Worm (Caenorhabditis elegans) whole organism, late embryonic: Measurements from ENCODE around the gene ostb-1.
A peak's percentile ranks its signal among the peaks of the same experiment; 100 is the strongest.

Experiments used
- C08G9.2 ChIP-seq: sonication (generic microtip); optimal IDR thresholded peaks from 2 replicates; lab custom pipeline; 2016; ENCODE audit warnings: mild to moderate bottlenecking, missing genetic modification characterization, moderate library complexity, missing compliant biosample characterization
- C38D4.7 ChIP-seq: fragments of 200-800 bp; sonication (Bioruptor generic); optimal IDR thresholded peaks from 2 replicates; lab custom pipeline; 2018; ENCODE audit warnings: mild to moderate bottlenecking, missing genetic modification characterization, moderate library complexity, missing compliant biosample characterization
- T23F11.4 ChIP-seq: fragments of 200-800 bp; sonication (Bioruptor generic); optimal IDR thresholded peaks from 2 replicates; lab custom pipeline; 2018; ENCODE audit warnings: mild to moderate bottlenecking, missing genetic modification characterization, missing compliant biosample characterization
- Y22D7AL.16 ChIP-seq: sonication (generic microtip); optimal IDR thresholded peaks from 2 replicates; lab custom pipeline; 2016; ENCODE audit warnings: missing genetic modification characterization, missing compliant biosample characterization
- ahr-1 ChIP-seq: sonication (generic microtip); optimal IDR thresholded peaks from 2 replicates; lab custom pipeline; 2016; ENCODE audit warnings: missing genetic modification characterization, missing compliant biosample characterization
- ama-1 ChIP-seq: fragments of 150-350 bp; optimal IDR thresholded peaks from 2 replicates; lab custom pipeline; 2014
- ceh-18 ChIP-seq: sonication (generic microtip); optimal IDR thresholded peaks from 2 replicates; lab custom pipeline; 2016; ENCODE audit warnings: missing genetic modification characterization, missing compliant biosample characterization
- ceh-2 ChIP-seq: sonication (generic microtip); optimal IDR thresholded peaks from 2 replicates; lab custom pipeline; 2016; ENCODE audit warnings: missing genotype, missing genetic modification characterization, missing compliant biosample characterization
- ceh-24 ChIP-seq: sonication (generic microtip); optimal IDR thresholded peaks from 2 replicates; lab custom pipeline; 2016; ENCODE audit warnings: mild to moderate bottlenecking, missing genetic modification characterization, missing compliant biosample characterization
- ceh-31 ChIP-seq: sonication (generic microtip); optimal IDR thresholded peaks from 2 replicates; lab custom pipeline; 2016; ENCODE audit warnings: missing genetic modification characterization, missing compliant biosample characterization
- ceh-48 ChIP-seq: sonication (generic microtip); optimal IDR thresholded peaks from 2 replicates; lab custom pipeline; 2016; ENCODE audit warnings: missing genetic modification characterization, inconsistent platforms, missing compliant biosample characterization
- ceh-6 ChIP-seq: fragments of 200-800 bp; sonication (Bioruptor generic); optimal IDR thresholded peaks from 2 replicates; lab custom pipeline; 2018; ENCODE audit warnings: mild to moderate bottlenecking, missing genetic modification characterization, missing compliant biosample characterization
- che-1 ChIP-seq: sonication (generic microtip); optimal IDR thresholded peaks from 2 replicates; lab custom pipeline; 2016; ENCODE audit warnings: mild to moderate bottlenecking, missing genetic modification characterization, missing compliant biosample characterization
- dmd-4 ChIP-seq: sonication (generic microtip); optimal IDR thresholded peaks from 2 replicates; lab custom pipeline; 2016; ENCODE audit warnings: borderline replicate concordance, missing genetic modification characterization, missing compliant biosample characterization
- elt-2 ChIP-seq: sonication (generic microtip); optimal IDR thresholded peaks from 2 replicates; lab custom pipeline; 2016; ENCODE audit warnings: missing genetic modification reagents, missing genetic modification characterization, missing compliant biosample characterization
- ets-4 ChIP-seq: sonication (generic microtip); optimal IDR thresholded peaks from 2 replicates; lab custom pipeline; 2016; ENCODE audit warnings: missing genetic modification characterization, missing compliant biosample characterization
- fax-1 ChIP-seq: sonication (generic microtip); optimal IDR thresholded peaks from 2 replicates; lab custom pipeline; 2016; ENCODE audit warnings: missing genotype, missing genetic modification characterization, missing compliant biosample characterization
- gmeb-2 ChIP-seq: sonication (generic microtip); optimal IDR thresholded peaks from 2 replicates; lab custom pipeline; 2016; ENCODE audit warnings: missing genetic modification characterization, inconsistent platforms, missing compliant biosample characterization
- hlh-13 ChIP-seq: fragments of 200-800 bp; sonication (Bioruptor generic); optimal IDR thresholded peaks from 2 replicates; lab custom pipeline; 2018; ENCODE audit warnings: mild to moderate bottlenecking, missing genetic modification characterization, missing compliant biosample characterization
- hlh-15 ChIP-seq: sonication (generic microtip); optimal IDR thresholded peaks from 2 replicates; lab custom pipeline; 2016; ENCODE audit warnings: missing genetic modification characterization, missing compliant biosample characterization
- hlh-6 ChIP-seq: sonication (generic microtip); optimal IDR thresholded peaks from 2 replicates; lab custom pipeline; 2016; ENCODE audit warnings: missing genotype, missing genetic modification characterization, missing compliant biosample characterization
- hlh-8 ChIP-seq: sonication (generic microtip); optimal IDR thresholded peaks from 2 replicates; lab custom pipeline; 2016; ENCODE audit warnings: missing genotype, missing genetic modification characterization, missing compliant biosample characterization
- lim-6 ChIP-seq: sonication (generic microtip); optimal IDR thresholded peaks from 2 replicates; lab custom pipeline; 2016; ENCODE audit warnings: missing genetic modification characterization, missing compliant biosample characterization
- lin-11 ChIP-seq: fragments of 200-800 bp; sonication (Bioruptor generic); optimal IDR thresholded peaks from 2 replicates; lab custom pipeline; 2018; ENCODE audit warnings: mild to moderate bottlenecking, missing genetic modification characterization, missing compliant biosample characterization
- madf-2 ChIP-seq: sonication (generic microtip); optimal IDR thresholded peaks from 2 replicates; lab custom pipeline; 2017; ENCODE audit warnings: missing genetic modification characterization, missing compliant biosample characterization
- nfya-1 ChIP-seq: sonication (generic microtip); optimal IDR thresholded peaks from 2 replicates; lab custom pipeline; 2017; ENCODE audit warnings: missing genetic modification characterization, mild to moderate bottlenecking, missing compliant biosample characterization, antibody characterized with exemption, moderate library complexity
- nhr-11 ChIP-seq: fragments of 150-350 bp; optimal IDR thresholded peaks from 2 replicates; lab custom pipeline; 2014; ENCODE audit warnings: missing biosample characterization, missing genetic modification characterization
- pha-4 ChIP-seq: fragments of 150-350 bp; optimal IDR thresholded peaks from 2 replicates; lab custom pipeline; 2018; ENCODE audit warnings: missing biosample characterization, missing genetic modification reagents, missing genetic modification characterization
- pros-1 ChIP-seq: fragments of 150-350 bp; optimal IDR thresholded peaks from 2 replicates; lab custom pipeline; 2014; ENCODE audit warnings: missing biosample characterization, missing genetic modification reagents, missing genetic modification characterization
- sox-4 ChIP-seq: sonication (generic microtip); optimal IDR thresholded peaks from 2 replicates; lab custom pipeline; 2017; ENCODE audit warnings: mild to moderate bottlenecking, missing genetic modification characterization, inconsistent platforms, missing compliant biosample characterization
- syd-9 ChIP-seq: sonication (generic microtip); optimal IDR thresholded peaks from 2 replicates; lab custom pipeline; 2016; ENCODE audit warnings: mild to moderate bottlenecking, missing genetic modification characterization, moderate library complexity, missing compliant biosample characterization
- tbx-2 ChIP-seq: sonication (generic microtip); optimal IDR thresholded peaks from 2 replicates; lab custom pipeline; 2016; ENCODE audit warnings: missing genetic modification characterization, missing compliant biosample characterization
- unc-42 ChIP-seq: sonication (generic microtip); optimal IDR thresholded peaks from 2 replicates; lab custom pipeline; 2016; ENCODE audit warnings: missing genotype, missing genetic modification characterization, missing compliant biosample characterization
- unc-55 ChIP-seq: sonication (generic microtip); optimal IDR thresholded peaks from 2 replicates; lab custom pipeline; 2017; ENCODE audit warnings: missing biosample characterization, missing genetic modification reagents, missing genetic modification characterization

ostb-1 gene

ce11 chrII:7866081-7866480 is 1.8 kb downstream of the ostb-1 start:
- no peak for TF ChIP-seq dmd-4 (tag; lab: Kevin White, UChicago)
- TF ChIP-seq nhr-11 (tag; lab: Kevin White, UChicago): peak; percentile 32

- TF ChIP-seq nfya-1 (tag; lab: Kevin White, UChicago) (no peak), hlh-15 (tag; lab: Kevin White, UChicago) (no peak)
Measured at ce11 chrII:7870062-7870461, 5.8 kb downstream of the ostb-1 start, which contains the start of gene ztf-17. TSS of gene ztf-17 (minus strand) at chrII:7870162.

ce11 chrII:7870632-7871031 is 6.3 kb downstream of the ostb-1 start:
- TF ChIP-seq madf-2 (tag; lab: Kevin White, UChicago) (no peak), pha-4 (tag; lab: Kevin White, UChicago) (no peak), nfya-1 (tag; lab: Kevin White, UChicago) (peak; percentile 24), hlh-13 (GFP tag; lab: Kevin White, UChicago) (no peak), unc-42 (no peak), ceh-24 (tag; lab: Kevin White, UChicago) (no peak), tbx-2 (tag; lab: Kevin White, UChicago) (peak; percentile 8), ceh-18 (tag; lab: Kevin White, UChicago) (peak; percentile 14)
- TF ChIP-seq, all 69 proteins: peak for 3

- no peak for TF ChIP-seq ceh-24 (tag; lab: Kevin White, UChicago)
- no peak for TF ChIP-seq hlh-6 (tag; lab: Kevin White, UChicago)
- TF ChIP-seq ama-1: no peak
Measured at ce11 chrII:7873843-7874372, 9.6 kb downstream of the ostb-1 start, which contains the start of gene T01H3.3. TSS of gene T01H3.3 (minus strand) at chrII:7873893.

- TF ChIP-seq hlh-13 (GFP tag; lab: Kevin White, UChicago) (no peak), ahr-1 (tag; lab: Kevin White, UChicago) (no peak), ceh-6 (GFP tag; lab: Kevin White, UChicago) (no peak), hlh-6 (tag; lab: Kevin White, UChicago) (no peak), hlh-8 (no peak), pros-1 (no peak), lim-6 (no peak), lin-11 (no peak)
Measured at ce11 chrII:7877744-7878468, 13.6 kb downstream of the ostb-1 start, which contains the start of gene T01H3.2. TSS of gene T01H3.2 (minus strand) at chrII:7877994.

ce11 chrII:7879266-7879718 is 15.0 kb downstream of the ostb-1 start, which contains the start of the genes vha-4 and T01H3.5:
TSS of gene vha-4 (minus strand) at chrII:7879316.
TSS of gene T01H3.5 (plus strand) at chrII:7879616.
- no peak for TF ChIP-seq che-1
- TF ChIP-seq ceh-31 (tag; lab: Kevin White, UChicago): peak; percentile 32
- no peak for TF ChIP-seq C38D4.7 (GFP tag; lab: Kevin White, UChicago)
- TF ChIP-seq C08G9.2: peak; percentile 15
- no peak for TF ChIP-seq syd-9 (tag; lab: Kevin White, UChicago)
- TF ChIP-seq elt-2 (tag; lab: Kevin White, UChicago): no peak
- no peak for TF ChIP-seq nhr-11 (tag; lab: Kevin White, UChicago)
- TF ChIP-seq tbx-2 (tag; lab: Kevin White, UChicago): peak; percentile 46
- no peak for TF ChIP-seq gmeb-2 (tag; lab: Kevin White, UChicago)
- TF ChIP-seq nfya-1 (tag; lab: Kevin White, UChicago): no peak
- peak; percentile 27 for TF ChIP-seq ets-4 (tag; lab: Kevin White, UChicago)
- no peak for TF ChIP-seq fax-1 (tag; lab: Kevin White, UChicago)
- TF ChIP-seq hlh-13 (GFP tag; lab: Kevin White, UChicago): no peak
- TF ChIP-seq unc-55 (GFP tag; lab: Kevin White, UChicago): no peak
- TF ChIP-seq ceh-6 (GFP tag; lab: Kevin White, UChicago): no peak
- TF ChIP-seq ceh-48 (tag; lab: Kevin White, UChicago): no peak
- no peak for TF ChIP-seq Y22D7AL.16 (tag; lab: Kevin White, UChicago)
- TF ChIP-seq T23F11.4 (GFP tag; lab: Kevin White, UChicago): no peak
- no peak for TF ChIP-seq sox-4 (tag; lab: Kevin White, UChicago)
- TF ChIP-seq hlh-6 (tag; lab: Kevin White, UChicago): no peak
- TF ChIP-seq ceh-2 (tag; lab: Kevin White, UChicago): peak; percentile 18
